Worm (Caenorhabditis elegans): ENCODE data around the gene M02F4.2.

Gene M02F4.2

DNA sequence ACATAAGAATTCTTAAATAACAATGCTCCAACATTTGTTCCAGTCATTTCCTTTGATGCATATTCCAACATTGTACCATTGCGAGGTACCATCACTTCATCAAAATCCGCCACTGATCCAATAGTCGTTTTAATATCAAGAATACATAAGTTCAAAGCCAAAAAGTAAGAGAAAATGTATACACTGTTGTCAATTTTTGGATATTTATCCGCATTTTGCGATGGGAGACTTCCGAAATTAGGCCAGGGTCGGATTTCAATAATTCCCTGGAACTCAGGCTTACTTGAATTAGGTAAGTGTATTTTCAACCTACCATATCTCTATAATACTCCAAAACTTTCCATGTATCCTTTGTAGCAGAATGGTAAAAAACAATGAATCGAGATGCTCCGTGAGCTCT lies at the start of gene M02F4.2:
Gene M02F4.2 (minus strand): TSS at position 101 of the 400 bp plus-strand sequence.
- TF ChIP-seq zip-8 (tag; optimal IDR thresholded peaks at IDR 0.05) (no peak), ceh-39 (tag; optimal IDR thresholded peaks at IDR 0.05) (no peak), elt-1 (tag; optimal IDR thresholded peaks at IDR 0.05; ENCODE audit: borderline replicate concordance, insufficient read depth) (no peak), nhr-76 (tag; optimal IDR thresholded peaks at IDR 0.05) (no peak), elt-3 (tag; optimal IDR thresholded peaks at IDR 0.05) (no peak), lin-13 (tag; optimal IDR thresholded peaks at IDR 0.05) (no peak), lin-32 (GFP tag; optimal IDR thresholded peaks at IDR 0.05) (no peak), ceh-83 (GFP tag; optimal IDR thresholded peaks at IDR 0.05) (no peak), unc-39 (tag; optimal IDR thresholded peaks at IDR 0.05) (no peak), snpc-4 (tag; optimal IDR thresholded peaks at IDR 0.05) (no peak)

DNA sequence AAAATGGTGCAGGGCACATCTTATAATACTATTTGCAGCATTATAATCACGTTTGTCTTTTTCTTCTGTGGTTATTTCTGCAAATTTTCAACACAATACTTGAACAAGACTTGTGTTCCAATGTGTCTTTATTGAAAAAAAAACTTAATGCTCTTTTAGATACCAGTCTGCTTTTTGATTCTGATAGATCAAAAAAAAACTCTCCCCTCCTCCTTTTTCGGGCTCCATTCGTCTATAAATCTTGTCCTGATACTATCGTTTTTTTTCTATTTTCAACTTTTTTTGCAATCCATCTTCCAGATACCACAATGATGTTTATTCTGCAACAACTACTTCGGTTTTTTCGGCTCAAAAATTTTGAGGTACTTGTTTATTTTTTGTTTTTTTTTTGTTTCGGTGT lies 46.7 kb upstream of the M02F4.2 start, which contains the start of gene twk-16:
Gene twk-16 (plus strand): TSS at position 301 of the 400 bp plus-strand sequence.
- TF ChIP-seq ceh-83 (GFP tag; optimal IDR thresholded peaks at IDR 0.05): no peak
- TF ChIP-seq ces-1 (GFP tag; optimal IDR thresholded peaks at IDR 0.05): no peak
- no peak for TF ChIP-seq elt-1 (tag; optimal IDR thresholded peaks at IDR 0.05; ENCODE audit: borderline replicate concordance, insufficient read depth)
- no peak for TF ChIP-seq ham-2 (GFP tag; optimal IDR thresholded peaks at IDR 0.05)
- no peak for TF ChIP-seq unc-39 (tag; optimal IDR thresholded peaks at IDR 0.05)
- no peak for TF ChIP-seq hlh-1 (tag; optimal IDR thresholded peaks at IDR 0.05)
- no peak for TF ChIP-seq tbx-8 (GFP tag; optimal IDR thresholded peaks at IDR 0.05)
- TF ChIP-seq lin-32 (GFP tag; optimal IDR thresholded peaks at IDR 0.05): no peak
- TF ChIP-seq nhr-2 (tag; optimal IDR thresholded peaks at IDR 0.05): no peak
- TF ChIP-seq lsy-2 (tag; optimal IDR thresholded peaks at IDR 0.05): no peak
- no peak for TF ChIP-seq sem-2 (GFP tag; optimal IDR thresholded peaks at IDR 0.05)
- TF ChIP-seq pha-4 (tag; optimal IDR thresholded peaks at IDR 0.05): no peak

DNA sequence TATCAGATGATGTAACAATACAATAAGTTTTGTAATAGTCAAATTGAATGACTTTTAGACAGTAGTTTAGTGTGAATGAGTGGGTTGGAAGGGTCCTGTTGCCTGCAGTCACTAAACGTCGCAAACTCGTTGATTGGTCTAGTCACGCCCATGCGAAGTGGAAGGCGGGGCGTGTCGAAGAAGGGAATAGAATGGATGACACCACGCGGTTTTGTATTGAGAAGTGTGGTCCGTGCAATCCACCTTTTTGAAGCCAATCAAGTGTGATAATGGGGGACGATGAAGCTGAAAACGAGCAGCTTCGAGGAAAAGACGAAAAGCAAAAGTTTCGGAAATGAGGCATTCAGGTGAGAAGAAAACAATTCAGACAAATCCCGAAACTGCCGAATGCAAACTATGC lies 36.2 kb upstream of the M02F4.2 start, which contains the start of gene ceh-31:
Gene ceh-31 (minus strand): TSS at position 101 of the 400 bp plus-strand sequence.
- TF ChIP-seq cnd-1 (tag; optimal IDR thresholded peaks at IDR 0.05) (no peak), nhr-2 (tag; optimal IDR thresholded peaks at IDR 0.05) (no peak), unc-39 (tag; optimal IDR thresholded peaks at IDR 0.05) (no peak), lin-13 (tag; optimal IDR thresholded peaks at IDR 0.05) (no peak), M03D4.4 (tag; optimal IDR thresholded peaks at IDR 0.05) (no peak), zip-8 (tag; optimal IDR thresholded peaks at IDR 0.05) (no peak), hlh-1 (tag; optimal IDR thresholded peaks at IDR 0.05) (no peak), ztf-11 (tag; optimal IDR thresholded peaks at IDR 0.05) (no peak), flh-1 (GFP tag; optimal IDR thresholded peaks at IDR 0.05) (no peak), unc-120 (tag; optimal IDR thresholded peaks at IDR 0.05; ENCODE audit: poor library complexity, severe bottlenecking) (no peak), unc-62 (GFP tag; optimal IDR thresholded peaks at IDR 0.05) (no peak), sptf-1 (tag; optimal IDR thresholded peaks at IDR 0.05) (no peak), tbx-8 (GFP tag; optimal IDR thresholded peaks at IDR 0.05) (no peak), mab-5 (tag; optimal IDR thresholded peaks at IDR 0.05) (no peak), nhr-237 (tag; optimal IDR thresholded peaks at IDR 0.05) (no peak), nhr-76 (tag; optimal IDR thresholded peaks at IDR 0.05) (no peak), ceh-83 (GFP tag; optimal IDR thresholded peaks at IDR 0.05) (no peak), bed-3 (GFP tag; optimal IDR thresholded peaks at IDR 0.05) (no peak)

DNA sequence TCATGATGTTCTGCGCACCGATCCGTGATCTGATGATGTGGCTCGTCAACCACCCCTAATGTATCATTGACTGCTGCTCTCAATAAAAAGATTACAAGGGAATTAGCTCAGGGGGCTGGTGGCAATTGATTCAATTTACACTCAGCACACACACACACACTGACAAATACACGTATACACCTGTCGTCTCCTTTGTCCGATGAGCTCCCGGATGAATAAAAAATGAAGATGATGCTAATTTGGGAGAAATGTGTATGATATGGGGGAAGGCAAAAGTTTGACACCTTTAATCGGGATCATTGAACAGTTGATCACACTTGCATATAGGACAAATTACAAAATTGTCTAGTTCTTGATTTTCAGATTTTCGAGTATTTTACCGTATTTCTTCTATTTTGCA lies 32.9 kb upstream of the M02F4.2 start:
- TF ChIP-seq sem-2 (GFP tag; optimal IDR thresholded peaks at IDR 0.05) (no peak), ces-1 (GFP tag; optimal IDR thresholded peaks at IDR 0.05) (peak; percentile 48), lsy-2 (tag; optimal IDR thresholded peaks at IDR 0.05) (no peak), hlh-1 (tag; optimal IDR thresholded peaks at IDR 0.05) (no peak), M03D4.4 (tag; optimal IDR thresholded peaks at IDR 0.05) (no peak), elt-3 (tag; optimal IDR thresholded peaks at IDR 0.05) (no peak)

DNA sequence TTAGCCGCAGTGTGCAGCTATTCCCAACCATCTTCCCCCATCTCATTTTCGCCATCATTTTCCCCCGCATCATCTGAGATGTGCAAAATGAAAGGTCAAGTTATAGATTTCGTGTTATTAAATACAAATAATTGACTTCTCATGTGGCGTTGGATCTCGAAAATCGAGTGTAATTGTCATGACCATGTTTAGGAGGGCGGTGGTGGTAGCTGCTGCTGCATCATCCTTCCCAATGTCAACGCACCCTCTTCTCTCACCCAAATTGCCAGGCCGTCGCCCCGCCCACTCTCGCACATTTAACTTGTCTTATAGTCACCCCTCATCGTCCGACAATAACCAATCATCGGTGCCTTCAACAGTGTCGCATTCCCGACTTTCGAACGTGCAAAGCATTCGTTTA lies 29.2 kb upstream of the M02F4.2 start, which contains the start of gene ceh-30:
Gene ceh-30 (plus strand): TSS at position 301 of the 400 bp plus-strand sequence.
- TF ChIP-seq drap-1 (GFP tag; optimal IDR thresholded peaks at IDR 0.05): no peak
- no peak for TF ChIP-seq cnd-1 (tag; optimal IDR thresholded peaks at IDR 0.05)
- no peak for TF ChIP-seq ces-1 (GFP tag; optimal IDR thresholded peaks at IDR 0.05)
- TF ChIP-seq sem-2 (GFP tag; optimal IDR thresholded peaks at IDR 0.05): no peak
- no peak for TF ChIP-seq mep-1 (tag; optimal IDR thresholded peaks at IDR 0.05)
- TF ChIP-seq ham-2 (GFP tag; optimal IDR thresholded peaks at IDR 0.05): no peak
- TF ChIP-seq flh-1 (GFP tag; optimal IDR thresholded peaks at IDR 0.05): no peak
- TF ChIP-seq tbx-8 (GFP tag; optimal IDR thresholded peaks at IDR 0.05): no peak
- no peak for TF ChIP-seq unc-39 (tag; optimal IDR thresholded peaks at IDR 0.05)
- no peak for TF ChIP-seq ceh-83 (GFP tag; optimal IDR thresholded peaks at IDR 0.05)
- TF ChIP-seq nhr-12 (tag; optimal IDR thresholded peaks at IDR 0.05): no peak
- TF ChIP-seq elt-3 (tag; optimal IDR thresholded peaks at IDR 0.05): no peak
- no peak for TF ChIP-seq nhr-237 (tag; optimal IDR thresholded peaks at IDR 0.05)
- TF ChIP-seq mab-5 (tag; optimal IDR thresholded peaks at IDR 0.05): no peak
- TF ChIP-seq elt-1 (tag; optimal IDR thresholded peaks at IDR 0.05; ENCODE audit: borderline replicate concordance, insufficient read depth): no peak
- no peak for TF ChIP-seq unc-62 (GFP tag; optimal IDR thresholded peaks at IDR 0.05)
- no peak for TF ChIP-seq nhr-76 (tag; optimal IDR thresholded peaks at IDR 0.05)
- no peak for TF ChIP-seq blmp-1 (tag; optimal IDR thresholded peaks at IDR 0.05)
- TF ChIP-seq lsy-2 (tag; optimal IDR thresholded peaks at IDR 0.05): no peak

All from whole organism, mixed stage, embryonic.